Fruit fly (Drosophila melanogaster) whole organism, embryonic: Measurements from ENCODE around the gene CG3071.

Experiments
- Adf1 ChIP-seq: fragments of 200-800 bp; sonication (Bioruptor generic); IDR thresholded peaks from 2 replicates; pipeline ENCODE4 v1.3.6; 2022; ENCODE audit warnings: missing biosample characterization, missing genetic modification characterization
- Aef1 ChIP-seq: fragments of 200-800 bp; sonication (Bioruptor generic); IDR thresholded peaks from 3 replicates; pipeline ENCODE4 v1.3.6; 2022; ENCODE audit warnings: missing biosample characterization, missing genetic modification characterization
- Antp ChIP-seq: fragments of 200-800 bp; sonication (Bioruptor generic); optimal IDR thresholded peaks from 3 replicates; lab custom pipeline; 2016; ENCODE audit warnings: missing biosample characterization, missing genetic modification characterization
- Atf-2 ChIP-seq: fragments of 200-800 bp; sonication (Bioruptor generic); optimal IDR thresholded peaks from 2 replicates; lab custom pipeline; 2016; ENCODE audit warnings: missing biosample characterization, missing genetic modification characterization
- CG10274 ChIP-seq: fragments of 200-800 bp; sonication (Bioruptor generic); optimal IDR thresholded peaks from 3 replicates; lab custom pipeline; 2017; ENCODE audit warnings: missing biosample characterization, mild to moderate bottlenecking, missing genetic modification characterization
- CG10565 ChIP-seq: fragments of 200-800 bp; sonication (Bioruptor generic); optimal IDR thresholded peaks from 3 replicates; lab custom pipeline; 2016; ENCODE audit warnings: missing biosample characterization, mild to moderate bottlenecking, missing genetic modification characterization
- CG12942 ChIP-seq: fragments of 200-800 bp; sonication (Bioruptor generic); optimal IDR thresholded peaks from 3 replicates; lab custom pipeline; 2016; ENCODE audit warnings: missing biosample characterization, missing genetic modification characterization
- CG14441 ChIP-seq: fragments of 200-800 bp; sonication (Bioruptor generic); IDR thresholded peaks from 2 replicates; pipeline ENCODE4 v1.3.6; 2022; ENCODE audit warnings: missing biosample characterization, missing genetic modification characterization
- CG14860 ChIP-seq: fragments of 200-800 bp; sonication (Bioruptor generic); IDR thresholded peaks from 3 replicates; pipeline ENCODE4 v1.3.6; 2022; ENCODE audit warnings: missing biosample characterization, missing genetic modification characterization; ENCODE audit not compliant: partially characterized antibody
- CG14965 ChIP-seq: fragments of 200-800 bp; sonication (Bioruptor generic); optimal IDR thresholded peaks from 2 replicates; lab custom pipeline; 2016; ENCODE audit warnings: missing biosample characterization, missing genetic modification characterization, borderline replicate concordance
- CG15514 ChIP-seq: fragments of 200-800 bp; sonication (Bioruptor generic); optimal IDR thresholded peaks from 3 replicates; lab custom pipeline; 2017; ENCODE audit warnings: missing biosample characterization, missing genetic modification characterization, mild to moderate bottlenecking, moderate library complexity, missing genetic modification reagents
- CG16813 ChIP-seq: fragments of 200-800 bp; sonication (Bioruptor generic); IDR thresholded peaks from 3 replicates; pipeline ENCODE4 v1.3.6; 2022; ENCODE audit warnings: missing biosample characterization, missing genetic modification characterization; ENCODE audit not compliant: partially characterized antibody
- CG17612 ChIP-seq: fragments of 200-800 bp; sonication (Bioruptor generic); IDR thresholded peaks from 2 replicates; pipeline ENCODE4 v1.3.6; 2022; ENCODE audit warnings: missing biosample characterization, missing genetic modification characterization
- CG18476 ChIP-seq: fragments of 200-800 bp; sonication (Bioruptor generic); optimal IDR thresholded peaks from 2 replicates; lab custom pipeline; 2016; ENCODE audit warnings: missing biosample characterization, mild to moderate bottlenecking, missing genetic modification characterization
- CG18599 ChIP-seq: fragments of 200-800 bp; sonication (Bioruptor generic); optimal IDR thresholded peaks from 3 replicates; lab custom pipeline; 2017; ENCODE audit warnings: missing biosample characterization, missing genetic modification characterization, mild to moderate bottlenecking, moderate library complexity, missing genetic modification reagents
- CG30403 ChIP-seq: fragments of 200-800 bp; sonication (Bioruptor generic); optimal IDR thresholded peaks from 3 replicates; lab custom pipeline; 2016; ENCODE audit warnings: missing biosample characterization, missing genetic modification characterization
- CG3163 ChIP-seq: fragments of 200-800 bp; sonication (Bioruptor generic); optimal IDR thresholded peaks from 3 replicates; lab custom pipeline; 2016; ENCODE audit warnings: missing biosample characterization, missing genetic modification characterization
- CG6854 ChIP-seq: fragments of 200-800 bp; sonication (Bioruptor generic); optimal IDR thresholded peaks from 3 replicates; lab custom pipeline; 2017; ENCODE audit warnings: missing biosample characterization, mild to moderate bottlenecking, missing genetic modification characterization
- CG9932 ChIP-seq: fragments of 200-800 bp; sonication (Bioruptor generic); IDR thresholded peaks from 2 replicates; pipeline ENCODE4 v1.3.6; 2022; ENCODE audit warnings: missing biosample characterization, missing genetic modification characterization
- Chrac-16 ChIP-seq: fragments of 200-800 bp; sonication (Bioruptor generic); optimal IDR thresholded peaks from 3 replicates; lab custom pipeline; 2016; ENCODE audit warnings: missing biosample characterization, missing genetic modification characterization
- Dip2 ChIP-seq: fragments of 200-800 bp; sonication (Bioruptor generic); IDR thresholded peaks from 2 replicates; pipeline ENCODE4 v1.3.6; 2022; ENCODE audit warnings: missing biosample characterization, missing genetic modification characterization
- Dll ChIP-seq: fragments of 200-800 bp; sonication (Bioruptor generic); IDR thresholded peaks from 4 replicates; pipeline ENCODE4 v1.3.6; 2022; ENCODE audit warnings: missing biosample characterization, missing genetic modification characterization; ENCODE audit not compliant: partially characterized antibody
- E2f1 ChIP-seq: fragments of 200-800 bp; sonication (Bioruptor generic); IDR thresholded peaks from 2 replicates; pipeline ENCODE4 v1.3.6; 2022; ENCODE audit warnings: missing biosample characterization, missing genetic modification characterization
- Fer1 ChIP-seq: fragments of 200-800 bp; sonication (Bioruptor generic); optimal IDR thresholded peaks from 2 replicates; lab custom pipeline; 2017; ENCODE audit warnings: missing biosample characterization, mild to moderate bottlenecking, missing genetic modification characterization
- MBD-R2 ChIP-seq: fragments of 200-800 bp; sonication (Bioruptor generic); IDR thresholded peaks from 2 replicates; pipeline ENCODE4 v1.3.6; 2022; ENCODE audit warnings: missing biosample characterization, missing genetic modification characterization
- Med ChIP-seq: fragments of 200-800 bp; sonication (Bioruptor generic); peaks from one replicate; lab custom pipeline; 2016; ENCODE audit warnings: missing biosample characterization, missing genetic modification characterization, mild to moderate bottlenecking, inconsistent platforms, moderate library complexity
- Meics ChIP-seq: fragments of 200-800 bp; sonication (Bioruptor generic); optimal IDR thresholded peaks from 2 replicates; lab custom pipeline; 2017; ENCODE audit warnings: missing biosample characterization, mild to moderate bottlenecking, missing genetic modification characterization
- Poxn ChIP-seq: fragments of 200-800 bp; sonication (Bioruptor generic); IDR thresholded peaks from 2 replicates; pipeline ENCODE4 v1.3.6; 2022; ENCODE audit warnings: missing biosample characterization, missing genetic modification characterization
- Rfx ChIP-seq: fragments of 200-800 bp; sonication (Bioruptor generic); IDR thresholded peaks from 2 replicates; pipeline ENCODE4 v1.3.6; 2022; ENCODE audit warnings: missing biosample characterization, missing genetic modification characterization
- Ssrp ChIP-seq: fragments of 200-800 bp; sonication (Bioruptor generic); optimal IDR thresholded peaks from 2 replicates; lab custom pipeline; 2018; ENCODE audit warnings: missing biosample characterization, mild to moderate bottlenecking, missing genetic modification characterization, moderate library complexity
- Taf1 ChIP-seq: fragments of 200-800 bp; sonication (Bioruptor generic); IDR thresholded peaks from 2 replicates; pipeline ENCODE4 v1.3.6; 2022; ENCODE audit warnings: missing biosample characterization, missing genetic modification characterization
- Usf ChIP-seq: fragments of 200-800 bp; sonication (Bioruptor generic); optimal IDR thresholded peaks from 2 replicates; lab custom pipeline; 2017; ENCODE audit warnings: missing genotype, missing biosample characterization, missing genetic modification characterization
- Xbp1 ChIP-seq: fragments of 200-800 bp; sonication (Bioruptor generic); optimal IDR thresholded peaks from 3 replicates; lab custom pipeline; 2016; ENCODE audit warnings: missing biosample characterization, mild to moderate bottlenecking, missing genetic modification characterization
- YL-1 ChIP-seq: fragments of 200-800 bp; sonication (Bioruptor generic); optimal IDR thresholded peaks from 3 replicates; lab custom pipeline; 2017; ENCODE audit warnings: missing biosample characterization, mild to moderate bottlenecking, missing genetic modification characterization
- ap ChIP-seq: fragments of 200-800 bp; sonication (Bioruptor generic); IDR thresholded peaks from 2 replicates; pipeline ENCODE4 v1.3.6; 2022; ENCODE audit warnings: missing biosample characterization, missing genetic modification characterization
- az2 ChIP-seq: fragments of 200-800 bp; sonication (Bioruptor generic); optimal IDR thresholded peaks from 3 replicates; lab custom pipeline; 2016; ENCODE audit warnings: missing biosample characterization, missing genetic modification characterization
- bcd ChIP-seq: fragments of 200-800 bp; sonication (Bioruptor generic); optimal IDR thresholded peaks from 2 replicates; lab custom pipeline; 2017; ENCODE audit warnings: missing biosample characterization, mild to moderate bottlenecking, missing genetic modification characterization
- bigmax ChIP-seq: fragments of 200-800 bp; sonication (Bioruptor generic); optimal IDR thresholded peaks from 2 replicates; lab custom pipeline; 2018; ENCODE audit warnings: missing biosample characterization, mild to moderate bottlenecking, missing genetic modification characterization
- bsh ChIP-seq, 2 experiments: fragments of 200-800 bp; sonication (Bioruptor generic); optimal IDR thresholded peaks; 2 replicates each; lab custom pipeline; 2017 to 2018; ENCODE audit warnings: mild to moderate bottlenecking in 2 of 2, missing biosample characterization in 2 of 2, missing genetic modification characterization in 2 of 2, moderate library complexity in 1 of 2
- crol ChIP-seq: fragments of 200-800 bp; sonication (Bioruptor generic); IDR thresholded peaks from 2 replicates; pipeline ENCODE4 v1.3.6; 2022; ENCODE audit warnings: missing biosample characterization, missing genetic modification characterization
- crp ChIP-seq, 2 experiments: fragments of 200-800 bp; sonication (Bioruptor generic); optimal IDR thresholded peaks; 2 replicates in 1 of 2; 3 replicates in 1 of 2; lab custom pipeline; 2017; ENCODE audit warnings: missing biosample characterization in 2 of 2, missing genetic modification characterization in 2 of 2, mild to moderate bottlenecking in 1 of 2, moderate library complexity in 1 of 2
- disco-r ChIP-seq: fragments of 200-800 bp; sonication (Bioruptor generic); optimal IDR thresholded peaks from 2 replicates; lab custom pipeline; 2016; ENCODE audit warnings: missing biosample characterization, missing genetic modification characterization
- dysf ChIP-seq: fragments of 200-800 bp; sonication (Bioruptor generic); IDR thresholded peaks from 3 replicates; pipeline ENCODE4 v1.3.6; 2022; ENCODE audit warnings: missing biosample characterization, missing genetic modification characterization
- esg ChIP-seq: fragments of 200-800 bp; sonication (Bioruptor generic); conservative IDR thresholded peaks from 2 replicates; pipeline ENCODE4 v1.3.6; 2022; ENCODE audit warnings: missing biosample characterization, missing genetic modification characterization
- gem ChIP-seq: fragments of 200-800 bp; sonication (Bioruptor generic); optimal IDR thresholded peaks from 2 replicates; lab custom pipeline; 2019; ENCODE audit warnings: missing biosample characterization, mild to moderate bottlenecking, missing genetic modification characterization, moderate library complexity
- lilli ChIP-seq: fragments of 200-800 bp; sonication (Bioruptor generic); optimal IDR thresholded peaks from 3 replicates; lab custom pipeline; 2016; ENCODE audit warnings: missing biosample characterization, missing genetic modification characterization
- oc ChIP-seq: fragments of 200-800 bp; sonication (Bioruptor generic); optimal IDR thresholded peaks from 2 replicates; lab custom pipeline; 2018; ENCODE audit warnings: missing biosample characterization, mild to moderate bottlenecking, missing genetic modification characterization, moderate library complexity
- salm ChIP-seq: fragments of 200-800 bp; sonication (Bioruptor generic); optimal IDR thresholded peaks from 2 replicates; lab custom pipeline; 2018; ENCODE audit warnings: missing biosample characterization, mild to moderate bottlenecking, missing genetic modification characterization
- sens ChIP-seq: fragments of 200-800 bp; sonication (Bioruptor generic); peaks from one replicate; lab custom pipeline; 2016; ENCODE audit warnings: missing biosample characterization, missing genetic modification characterization
- ttk ChIP-seq: fragments of 200-800 bp; sonication (Bioruptor generic); IDR thresholded peaks from 2 replicates; pipeline ENCODE4 v2.1.2; 2022; ENCODE audit warnings: missing biosample characterization, missing genetic modification characterization
- vvl ChIP-seq: fragments of 200-800 bp; sonication (Bioruptor generic); IDR thresholded peaks from 2 replicates; pipeline ENCODE4 v1.3.6; 2022; ENCODE audit warnings: missing biosample characterization, missing genetic modification characterization

Gene CG3071

DNA sequence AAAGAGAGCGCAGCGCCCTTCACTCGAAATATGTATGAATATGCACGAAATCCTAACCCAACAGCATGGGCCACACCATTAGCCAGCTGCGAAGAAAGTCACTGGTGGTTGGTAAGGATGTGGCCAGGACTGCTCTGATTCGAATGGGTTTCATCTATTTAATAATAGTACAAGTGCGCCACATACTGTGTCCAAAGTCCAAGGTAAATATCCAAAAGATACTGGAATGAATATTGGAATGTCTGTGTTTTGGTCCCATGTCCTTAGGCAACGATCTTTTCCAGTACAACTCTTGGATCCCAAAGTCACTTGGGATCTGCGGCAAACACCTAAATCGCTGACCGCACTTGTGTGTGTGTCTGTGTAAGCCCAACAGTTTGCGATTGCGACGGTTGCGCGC lies 43.7 kb downstream of the CG3071 start (continued):
- TF ChIP-seq MBD-R2 (GFP tag; lab: Robert Waterston, UW): no peak; the same call in 1 of the 2 replicates
- TF ChIP-seq CG15514 (GFP tag; lab: Kevin White, UChicago): peak; percentile 11
- peak; percentile 88 for TF ChIP-seq Med (GFP tag; lab: Kevin White, UChicago)
- TF ChIP-seq CG16813: no peak
- TF ChIP-seq CG18476 (GFP tag; lab: Kevin White, UChicago): no peak
- TF ChIP-seq Fer1 (GFP tag; lab: Kevin White, UChicago): peak; percentile 59
- TF ChIP-seq CG14965: peak; percentile 12
- peak; percentile 69 for TF ChIP-seq bcd
- TF ChIP-seq CG10274 (GFP tag; lab: Kevin White, UChicago): peak; percentile 51
- peak; percentile 79; the same call in 2 of the 3 replicates for TF ChIP-seq dysf
- no peak for TF ChIP-seq bigmax
- peak; percentile 72 for TF ChIP-seq CG18599 (GFP tag; lab: Kevin White, UChicago)
- TF ChIP-seq CG10565 (GFP tag; lab: Kevin White, UChicago): no peak
- TF ChIP-seq Dll: no peak
- peak; percentile 56 for TF ChIP-seq Aef1
- TF ChIP-seq esg (GFP tag; lab: Robert Waterston, UW): peak; percentile 61
- TF ChIP-seq Meics (GFP tag; lab: Kevin White, UChicago): peak; percentile 64
- TF ChIP-seq CG14860 (GFP tag; lab: Robert Waterston, UW): no peak
- TF ChIP-seq CG3163 (GFP tag; lab: Kevin White, UChicago): peak; percentile 45
- TF ChIP-seq Atf-2: peak; percentile 37
- TF ChIP-seq CG17612 (GFP tag; lab: Robert Waterston, UW): no peak
- TF ChIP-seq ap (GFP tag; lab: Robert Waterston, UW): peak; percentile 28; the same call in 1 of the 2 replicates
- TF ChIP-seq oc (tag; lab: Kevin White, UChicago): peak; percentile 22
- peak; percentile 24 for TF ChIP-seq salm (tag; lab: Kevin White, UChicago)
- peak; percentile 6 for TF ChIP-seq disco-r (GFP tag; lab: Kevin White, UChicago)
- TF ChIP-seq CG30403 (GFP tag; lab: Kevin White, UChicago): peak; percentile 67
- no peak for TF ChIP-seq Poxn (GFP tag; lab: Robert Waterston, UW)
- 0 out of 2 replicates have a peak, but pooled peaks have one; percentile 34 for TF ChIP-seq Taf1 (GFP tag; lab: Robert Waterston, UW)
- TF ChIP-seq CG14441 (GFP tag; lab: Robert Waterston, UW): peak; percentile 74
- TF ChIP-seq E2f1: peak; percentile 49
- TF ChIP-seq CG12942: peak; percentile 38
- TF ChIP-seq Xbp1 (GFP tag; lab: Kevin White, UChicago): peak; percentile 59
- TF ChIP-seq lilli (GFP tag; lab: Kevin White, UChicago): peak; percentile 58
- TF ChIP-seq gem (tag; lab: Kevin White, UChicago): peak; percentile 73
- TF ChIP-seq CG9932 (GFP tag; lab: Robert Waterston, UW): no peak
- TF ChIP-seq Ssrp (tag; lab: Kevin White, UChicago): peak; percentile 60
- peak; percentile 41 for TF ChIP-seq az2 (GFP tag; lab: Kevin White, UChicago)
- TF ChIP-seq YL-1: no peak
- TF ChIP-seq Dip2 (GFP tag; lab: Robert Waterston, UW): 0 out of 2 replicates have a peak, but pooled peaks have one; percentile 8
- TF ChIP-seq ttk (GFP tag; lab: Robert Waterston, UW): peak; percentile 54; the same call in 1 of the 2 replicates
- TF ChIP-seq Usf: no peak
- TF ChIP-seq sens (GFP tag; lab: Kevin White, UChicago): peak; percentile 91
- TF ChIP-seq vvl (GFP tag; lab: Robert Waterston, UW): peak; percentile 61
- no peak for TF ChIP-seq crol (GFP tag; lab: Robert Waterston, UW)
- no peak for TF ChIP-seq Adf1 (GFP tag; lab: Robert Waterston, UW)
- peak; percentile 30 to 64 for TF ChIP-seq bsh (GFP tag; optimal IDR thresholded peaks at IDR 0.05; lab: Kevin White, UChicago)
- TF ChIP-seq Rfx (GFP tag; lab: Robert Waterston, UW): 0 out of 2 replicates have a peak, but pooled peaks have one; percentile 19
- peak; percentile 38 for TF ChIP-seq Chrac-16 (GFP tag; lab: Kevin White, UChicago)
- TF ChIP-seq crp (GFP tag; optimal IDR thresholded peaks at IDR 0.05; lab: Kevin White, UChicago): no peak
- TF ChIP-seq CG6854 (GFP tag; lab: Kevin White, UChicago): no peak
- peak; percentile 59 for TF ChIP-seq Antp (GFP tag; lab: Kevin White, UChicago)
